Fruit fly (Drosophila melanogaster) whole organism, embryonic: ENCODE measurements around the gene CG17032.
A peak's percentile ranks its signal among the peaks of the same experiment; 100 is the strongest.

Source experiments
- Abd-B ChIP-seq: fragments of 200-800 bp; sonication (Bioruptor generic); optimal IDR thresholded peaks from 2 replicates; lab custom pipeline; 2018; ENCODE audit warnings: missing biosample characterization, mild to moderate bottlenecking, missing genetic modification characterization, moderate library complexity
- Adf1 ChIP-seq: fragments of 200-800 bp; sonication (Bioruptor generic); IDR thresholded peaks from 2 replicates; pipeline ENCODE4 v1.3.6; 2022; ENCODE audit warnings: missing biosample characterization, missing genetic modification characterization
- Bteb2 ChIP-seq: fragments of 200-800 bp; sonication (Bioruptor generic); optimal IDR thresholded peaks from 2 replicates; lab custom pipeline; 2016; ENCODE audit warnings: missing biosample characterization, missing genetic modification characterization
- CG11093 ChIP-seq: fragments of 200-800 bp; sonication (Bioruptor generic); IDR thresholded peaks from 3 replicates; pipeline ENCODE4 v1.3.6; 2022; ENCODE audit warnings: missing biosample characterization, missing genetic modification characterization
- CG12071 ChIP-seq: fragments of 200-800 bp; sonication (Bioruptor generic); optimal IDR thresholded peaks from 3 replicates; lab custom pipeline; 2018; ENCODE audit warnings: missing biosample characterization, mild to moderate bottlenecking, missing genetic modification characterization
- CG13123 ChIP-seq: fragments of 200-800 bp; sonication (Bioruptor generic); optimal IDR thresholded peaks from 2 replicates; lab custom pipeline; 2016; ENCODE audit warnings: missing biosample characterization, missing genetic modification characterization
- CG18011 ChIP-seq: fragments of 200-800 bp; sonication (Bioruptor generic); optimal IDR thresholded peaks from 2 replicates; lab custom pipeline; 2017; ENCODE audit warnings: missing biosample characterization, missing genetic modification characterization, mild to moderate bottlenecking, moderate library complexity, missing genotype
- CG2129 ChIP-seq: fragments of 200-800 bp; sonication (Bioruptor generic); IDR thresholded peaks from 2 replicates; pipeline ENCODE4 v1.3.6; 2022; ENCODE audit warnings: missing biosample characterization, missing genetic modification characterization; ENCODE audit not compliant: partially characterized antibody
- CG31224 ChIP-seq: fragments of 200-800 bp; sonication (Bioruptor generic); IDR thresholded peaks from 2 replicates; pipeline ENCODE4 v1.3.6; 2022; ENCODE audit warnings: missing biosample characterization, missing genetic modification characterization
- CG3407 ChIP-seq: fragments of 200-800 bp; sonication (Bioruptor generic); optimal IDR thresholded peaks from 2 replicates; lab custom pipeline; 2018; ENCODE audit warnings: missing biosample characterization, mild to moderate bottlenecking, missing genetic modification characterization
- CG34376 ChIP-seq: fragments of 200-800 bp; sonication (Bioruptor generic); optimal IDR thresholded peaks from 2 replicates; lab custom pipeline; 2018; ENCODE audit warnings: missing biosample characterization, mild to moderate bottlenecking, missing genetic modification characterization
- CG4282 ChIP-seq: fragments of 200-800 bp; sonication (Bioruptor generic); optimal IDR thresholded peaks from 2 replicates; lab custom pipeline; 2016; ENCODE audit warnings: missing biosample characterization, missing genetic modification characterization
- CG4854 ChIP-seq: fragments of 200-800 bp; sonication (Bioruptor generic); optimal IDR thresholded peaks from 2 replicates; lab custom pipeline; 2016; ENCODE audit warnings: missing biosample characterization, missing genetic modification characterization, inconsistent platforms
- CG6175 ChIP-seq: fragments of 200-800 bp; sonication (Bioruptor generic); IDR thresholded peaks from 3 replicates; pipeline ENCODE4 v1.3.6; 2022; ENCODE audit warnings: missing biosample characterization, missing genetic modification characterization
- CG7745 ChIP-seq: fragments of 200-800 bp; sonication (Bioruptor generic); optimal IDR thresholded peaks from 2 replicates; lab custom pipeline; 2018; ENCODE audit warnings: missing biosample characterization, mild to moderate bottlenecking, missing genetic modification characterization, moderate library complexity
- CG8924 ChIP-seq: fragments of 200-800 bp; optimal IDR thresholded peaks from 3 replicates; lab custom pipeline; 2019; ENCODE audit warnings: missing biosample characterization, mild to moderate bottlenecking, missing genetic modification characterization, moderate library complexity
- CG9437 ChIP-seq: fragments of 200-800 bp; sonication (Bioruptor generic); optimal IDR thresholded peaks from 2 replicates; lab custom pipeline; 2018; ENCODE audit warnings: missing biosample characterization, mild to moderate bottlenecking, missing genetic modification characterization
- CG9797 ChIP-seq: fragments of 200-800 bp; sonication (Bioruptor generic); optimal IDR thresholded peaks from 3 replicates; lab custom pipeline; 2018; ENCODE audit warnings: missing biosample characterization, mild to moderate bottlenecking, missing genetic modification characterization
- Camta ChIP-seq: fragments of 200-800 bp; sonication (Bioruptor generic); optimal IDR thresholded peaks from 2 replicates; lab custom pipeline; 2016; ENCODE audit warnings: missing biosample characterization, missing genetic modification characterization
- Chrac-16 ChIP-seq: fragments of 200-800 bp; sonication (Bioruptor generic); optimal IDR thresholded peaks from 3 replicates; lab custom pipeline; 2016; ENCODE audit warnings: missing biosample characterization, missing genetic modification characterization
- Dip2 ChIP-seq: fragments of 200-800 bp; sonication (Bioruptor generic); IDR thresholded peaks from 2 replicates; pipeline ENCODE4 v1.3.6; 2022; ENCODE audit warnings: missing biosample characterization, missing genetic modification characterization
- Dref ChIP-seq: fragments of 200-800 bp; sonication (Bioruptor generic); IDR thresholded peaks from 2 replicates; pipeline ENCODE4 v1.3.6; 2022; ENCODE audit warnings: missing biosample characterization, missing genetic modification characterization
- Ets65A ChIP-seq: fragments of 200-800 bp; sonication (Bioruptor generic); peaks from one replicate; lab custom pipeline; 2016; ENCODE audit warnings: missing biosample characterization, missing genetic modification characterization
- Hand ChIP-seq: fragments of 200-800 bp; sonication (Bioruptor generic); optimal IDR thresholded peaks from 2 replicates; lab custom pipeline; 2017; ENCODE audit warnings: mild to moderate bottlenecking, missing biosample characterization, missing genetic modification reagents, missing genetic modification characterization
- Hr3 ChIP-seq: fragments of 200-800 bp; sonication (Bioruptor generic); optimal IDR thresholded peaks from 3 replicates; lab custom pipeline; 2016; ENCODE audit warnings: missing biosample characterization, missing genetic modification characterization
- Hr51 ChIP-seq, 2 experiments: fragments of 200-800 bp; sonication (Bioruptor generic); optimal IDR thresholded peaks; 2 replicates in 1 of 2; 3 replicates in 1 of 2; lab custom pipeline; 2016 to 2018; ENCODE audit warnings: missing biosample characterization in 2 of 2, missing genetic modification characterization in 2 of 2, mild to moderate bottlenecking in 1 of 2, moderate library complexity in 1 of 2
- Lim3 ChIP-seq: fragments of 200-800 bp; sonication (Bioruptor generic); IDR thresholded peaks from 2 replicates; pipeline ENCODE4 v1.3.6; 2022; ENCODE audit warnings: missing biosample characterization, missing genetic modification characterization
- Nf-YC ChIP-seq: fragments of 200-800 bp; optimal IDR thresholded peaks from 3 replicates; lab custom pipeline; 2019; ENCODE audit warnings: missing biosample characterization, mild to moderate bottlenecking, missing genetic modification characterization, moderate library complexity
- Poxn ChIP-seq: fragments of 200-800 bp; sonication (Bioruptor generic); IDR thresholded peaks from 2 replicates; pipeline ENCODE4 v1.3.6; 2022; ENCODE audit warnings: missing biosample characterization, missing genetic modification characterization
- Trl ChIP-seq, 3 experiments: fragments of >200 bp in 2 of 3; fragments of 200-800 bp in 1 of 3; sonication (Bioruptor generic) in 1 of 3; optimal IDR thresholded peaks; 2 replicates in 1 of 3; 3 replicates in 2 of 3; lab custom pipeline; 2016 to 2017; ENCODE audit warnings: missing biosample characterization in 1 of 3, missing genetic modification characterization in 1 of 3
- Vsx1 ChIP-seq: fragments of 200-800 bp; sonication (Bioruptor generic); optimal IDR thresholded peaks from 2 replicates; lab custom pipeline; 2017; ENCODE audit warnings: missing biosample characterization, mild to moderate bottlenecking, missing genetic modification characterization, missing genetic modification reagents
- bsh ChIP-seq, 2 experiments: fragments of 200-800 bp; sonication (Bioruptor generic); optimal IDR thresholded peaks; 2 replicates each; lab custom pipeline; 2017 to 2018; ENCODE audit warnings: mild to moderate bottlenecking in 2 of 2, missing biosample characterization in 2 of 2, missing genetic modification characterization in 2 of 2, moderate library complexity in 1 of 2
- cato ChIP-seq: fragments of 200-800 bp; sonication (Bioruptor generic); optimal IDR thresholded peaks from 2 replicates; lab custom pipeline; 2016; ENCODE audit warnings: missing biosample characterization, missing genetic modification characterization, borderline replicate concordance
- dmrt11E ChIP-seq: fragments of 200-800 bp; sonication (Bioruptor generic); optimal IDR thresholded peaks from 3 replicates; lab custom pipeline; 2018; ENCODE audit warnings: missing biosample characterization, mild to moderate bottlenecking, missing genetic modification characterization, moderate library complexity
- eve ChIP-seq, 2 experiments: fragments of >200 bp; optimal IDR thresholded peaks; 2 replicates each; lab custom pipeline; 2017; ENCODE audit warnings: missing biosample characterization in 2 of 2, missing genetic modification characterization in 2 of 2
- gce ChIP-seq: fragments of 200-800 bp; sonication (Bioruptor generic); IDR thresholded peaks from 3 replicates; pipeline ENCODE4 v1.3.6; 2022; ENCODE audit warnings: missing biosample characterization, missing genetic modification characterization
- gem ChIP-seq: fragments of 200-800 bp; sonication (Bioruptor generic); optimal IDR thresholded peaks from 2 replicates; lab custom pipeline; 2019; ENCODE audit warnings: missing biosample characterization, mild to moderate bottlenecking, missing genetic modification characterization, moderate library complexity
- gfzf ChIP-seq: fragments of 200-800 bp; sonication (Bioruptor generic); optimal IDR thresholded peaks from 2 replicates; lab custom pipeline; 2016; ENCODE audit warnings: missing biosample characterization, mild to moderate bottlenecking, missing genetic modification characterization, moderate library complexity
- jing ChIP-seq: fragments of 200-800 bp; sonication (Bioruptor generic); optimal IDR thresholded peaks from 2 replicates; lab custom pipeline; 2018; ENCODE audit warnings: missing biosample characterization, mild to moderate bottlenecking, missing genetic modification characterization
- lab ChIP-seq: fragments of 200-800 bp; sonication (Bioruptor generic); optimal IDR thresholded peaks from 3 replicates; lab custom pipeline; 2017; ENCODE audit warnings: missing biosample characterization, missing genetic modification characterization, mild to moderate bottlenecking, moderate library complexity, missing genetic modification reagents
- nerfin-2 ChIP-seq: fragments of 200-800 bp; sonication (Bioruptor generic); IDR thresholded peaks from 2 replicates; pipeline ENCODE4 v1.3.6; 2022; ENCODE audit warnings: missing biosample characterization, missing genetic modification characterization; ENCODE audit not compliant: partially characterized antibody
- pros ChIP-seq: fragments of 200-800 bp; sonication (Bioruptor generic); optimal IDR thresholded peaks from 3 replicates; lab custom pipeline; 2019; ENCODE audit warnings: missing biosample characterization, mild to moderate bottlenecking, missing genetic modification characterization, moderate library complexity
- ro ChIP-seq: fragments of 200-800 bp; sonication (Bioruptor generic); IDR thresholded peaks from 2 replicates; pipeline ENCODE4 v1.3.6; 2022; ENCODE audit warnings: missing biosample characterization, missing genetic modification characterization
- run ChIP-seq: fragments of 200-800 bp; sonication (Bioruptor generic); optimal IDR thresholded peaks from 3 replicates; lab custom pipeline; 2018; ENCODE audit warnings: missing biosample characterization, mild to moderate bottlenecking, missing genetic modification characterization
- scrt ChIP-seq: fragments of 200-800 bp; sonication (Bioruptor generic); optimal IDR thresholded peaks from 2 replicates; lab custom pipeline; 2018; ENCODE audit warnings: missing biosample characterization, mild to moderate bottlenecking, missing genetic modification characterization, moderate library complexity
- slbo ChIP-seq: fragments of 200-800 bp; sonication (Bioruptor generic); IDR thresholded peaks from 2 replicates; pipeline ENCODE4 v1.3.6; 2022; ENCODE audit warnings: missing biosample characterization, missing genetic modification characterization
- stwl ChIP-seq: fragments of 200-800 bp; sonication (Bioruptor generic); optimal IDR thresholded peaks from 3 replicates; lab custom pipeline; 2018; ENCODE audit warnings: missing biosample characterization, mild to moderate bottlenecking, missing genetic modification characterization, moderate library complexity
- tin ChIP-seq: fragments of 200-800 bp; sonication (Bioruptor generic); optimal IDR thresholded peaks from 3 replicates; lab custom pipeline; 2016; ENCODE audit warnings: missing biosample characterization, missing genetic modification characterization
- yki ChIP-seq: fragments of >200 bp; optimal IDR thresholded peaks from 3 replicates; lab custom pipeline; 2018
- zf30C ChIP-seq: fragments of 200-800 bp; sonication (Bioruptor generic); optimal IDR thresholded peaks from 3 replicates; lab custom pipeline; 2018; ENCODE audit warnings: missing biosample characterization, mild to moderate bottlenecking, missing genetic modification characterization
- zfh1 ChIP-seq: fragments of 200-800 bp; sonication (Bioruptor generic); IDR thresholded peaks from 3 replicates; pipeline ENCODE4 v1.3.6; 2022; ENCODE audit warnings: missing biosample characterization, missing genetic modification characterization

The CG17032 gene

dm6 chr3L:15923352-15923751 lies 35.3 kb upstream of the CG17032 start (continued):
- TF ChIP-seq Nf-YC (tag; lab: Kevin White, UChicago) = no peak
- no peak for TF ChIP-seq jing
- no peak for TF ChIP-seq CG34376
- no peak for TF ChIP-seq yki (lab: Kevin White, UChicago)
- TF ChIP-seq Camta = no peak
- no peak for TF ChIP-seq gce (GFP tag; lab: Robert Waterston, UW)
- TF ChIP-seq stwl (tag; lab: Kevin White, UChicago) = no peak
- TF ChIP-seq dmrt11E (tag; lab: Kevin White, UChicago) = peak; percentile 5
- TF ChIP-seq tin (GFP tag; lab: Kevin White, UChicago) = peak; percentile 1
- no peak for TF ChIP-seq CG18011 (GFP tag; lab: Kevin White, UChicago)
- no peak for TF ChIP-seq Ets65A (GFP tag; lab: Kevin White, UChicago)
- TF ChIP-seq CG9797 (GFP tag; lab: Kevin White, UChicago) = no peak
- TF ChIP-seq Lim3 (GFP tag; lab: Robert Waterston, UW) = no peak
- TF ChIP-seq cato (GFP tag; lab: Kevin White, UChicago) = no peak
- TF ChIP-seq CG6175 (GFP tag; lab: Robert Waterston, UW) = no peak
- no peak for TF ChIP-seq CG13123 (GFP tag; lab: Kevin White, UChicago)
- TF ChIP-seq Bteb2 (GFP tag; lab: Kevin White, UChicago) = no peak
- no peak for TF ChIP-seq Dref (GFP tag; lab: Robert Waterston, UW)
- TF ChIP-seq Trl (optimal IDR thresholded peaks at IDR 0.05; lab: Kevin White, UChicago) = no peak
- no peak for TF ChIP-seq Trl (GFP tag; optimal IDR thresholded peaks at IDR 0.05; lab: Kevin White, UChicago)
- TF ChIP-seq nerfin-2 (GFP tag; lab: Robert Waterston, UW) = no peak
- no peak for TF ChIP-seq CG7745 (tag; lab: Kevin White, UChicago)
- TF ChIP-seq gfzf (GFP tag; lab: Kevin White, UChicago) = no peak
- TF ChIP-seq CG4282 (GFP tag; lab: Kevin White, UChicago) = no peak
- TF ChIP-seq zfh1 (GFP tag; lab: Robert Waterston, UW) = 0 out of 3 replicates have a peak, but pooled peaks have one; percentile 32
- TF ChIP-seq Hr3 (GFP tag; lab: Kevin White, UChicago) = no peak
- TF ChIP-seq Dip2 (GFP tag; lab: Robert Waterston, UW) = no peak
- TF ChIP-seq zf30C (GFP tag; lab: Kevin White, UChicago) = no peak
- peak; percentile 27 for TF ChIP-seq CG8924
- peak; percentile 68 for TF ChIP-seq gem (tag; lab: Kevin White, UChicago)
- peak in 1 of 2 experiments; percentile 61 for TF ChIP-seq Hr51 (GFP tag; optimal IDR thresholded peaks at IDR 0.05; lab: Kevin White, UChicago)
- TF ChIP-seq CG9437 (GFP tag; lab: Kevin White, UChicago) = no peak
- peak; percentile 65 for TF ChIP-seq lab (GFP tag; lab: Kevin White, UChicago)
- TF ChIP-seq slbo (GFP tag; lab: Robert Waterston, UW) = peak; percentile 65
- no peak for TF ChIP-seq CG31224 (GFP tag; lab: Robert Waterston, UW)
- no peak for TF ChIP-seq Vsx1
- peak; percentile 1 for TF ChIP-seq CG4854 (GFP tag; lab: Kevin White, UChicago)
- TF ChIP-seq pros (GFP tag; lab: Kevin White, UChicago) = no peak
- TF ChIP-seq CG2129 (GFP tag; lab: Robert Waterston, UW) = no peak
- TF ChIP-seq run = no peak
- no peak for TF ChIP-seq ro
- no peak for TF ChIP-seq Adf1 (GFP tag; lab: Robert Waterston, UW)
- no peak for TF ChIP-seq Poxn (GFP tag; lab: Robert Waterston, UW)
- TF ChIP-seq Chrac-16 (GFP tag; lab: Kevin White, UChicago) = no peak
- TF ChIP-seq CG3407 (GFP tag; lab: Kevin White, UChicago) = no peak
- TF ChIP-seq CG11093 = 0 out of 3 replicates have a peak, but pooled peaks have one; percentile 16
- TF ChIP-seq scrt (GFP tag; lab: Kevin White, UChicago) = peak; percentile 22
- TF ChIP-seq bsh (GFP tag; optimal IDR thresholded peaks at IDR 0.05; lab: Kevin White, UChicago) = peak in 1 of 2 experiments; percentile 60
- TF ChIP-seq eve (GFP tag; optimal IDR thresholded peaks at IDR 0.05; lab: Kevin White, UChicago) = peak in 1 of 2 experiments; percentile 7
- TF ChIP-seq Abd-B (GFP tag; lab: Kevin White, UChicago) = peak; percentile 1
- TF ChIP-seq Hand = no peak
- no peak for TF ChIP-seq CG12071 (GFP tag; lab: Kevin White, UChicago)
